Worm (Caenorhabditis elegans) whole organism, L4 larva: ENCODE results near the gene let-767.
A peak's percentile ranks its signal among the peaks of the same experiment; 100 is the strongest.

Experiments used
- F26F4.8 ChIP-seq: fragments of 200-800 bp; sonication (Bioruptor generic); conservative IDR thresholded peaks from 2 replicates; pipeline ENCODE4 v1.3.6; 2022; ENCODE audit warnings: missing genetic modification characterization, missing compliant biosample characterization
- T20F7.1 ChIP-seq: fragments of 200-800 bp; sonication (Bioruptor generic); optimal IDR thresholded peaks from 2 replicates; lab custom pipeline; 2018; ENCODE audit warnings: mild to moderate bottlenecking, missing genetic modification characterization, missing compliant biosample characterization
- Y105C5A.15 ChIP-seq: fragments of 200-800 bp; sonication (Bioruptor generic); IDR thresholded peaks from 2 replicates; pipeline ENCODE4 v1.3.6; 2022; ENCODE audit warnings: missing genetic modification characterization, missing compliant biosample characterization
- aly-2 ChIP-seq: sonication (generic microtip); optimal IDR thresholded peaks from 2 replicates; lab custom pipeline; 2018; ENCODE audit warnings: missing biosample characterization, missing genetic modification characterization
- ama-1 ChIP-seq: fragments of 150-350 bp; optimal IDR thresholded peaks from 2 replicates; lab custom pipeline; 2014; ENCODE audit warnings: inconsistent platforms, mixed read lengths
- ceh-20 ChIP-seq: fragments of 200-800 bp; sonication (Bioruptor generic); IDR thresholded peaks from 2 replicates; pipeline ENCODE4 v1.3.6; 2022; ENCODE audit warnings: missing genetic modification reagents, missing genetic modification characterization, missing compliant biosample characterization
- ceh-82 ChIP-seq: sonication (generic microtip); optimal IDR thresholded peaks from 2 replicates; lab custom pipeline; 2017; ENCODE audit warnings: missing biosample characterization, missing genetic modification characterization
- cey-2 ChIP-seq: sonication (generic microtip); optimal IDR thresholded peaks from 3 replicates; lab custom pipeline; 2017; ENCODE audit warnings: missing genetic modification characterization, mild to moderate bottlenecking, missing compliant biosample characterization, antibody characterized with exemption, borderline replicate concordance; ENCODE audit not compliant: insufficient read depth
- ctbp-1 ChIP-seq: fragments of 200-800 bp; sonication (Bioruptor generic); IDR thresholded peaks from 2 replicates; pipeline ENCODE4 v1.3.6; 2022; ENCODE audit warnings: missing genetic modification reagents, missing genetic modification characterization, missing compliant biosample characterization
- daf-16 ChIP-seq, 3 experiments: sonication (generic microtip); optimal IDR thresholded peaks; 2 replicates each; lab custom pipeline; 2016 to 2017; ENCODE audit warnings: missing genetic modification characterization in 3 of 3, missing genetic modification reagents in 3 of 3, mild to moderate bottlenecking in 2 of 3, missing compliant biosample characterization in 2 of 3, missing biosample characterization in 1 of 3, moderate library complexity in 1 of 3
- dmd-9 ChIP-seq: fragments of 200-800 bp; sonication (Bioruptor generic); IDR thresholded peaks from 2 replicates; pipeline ENCODE4 v1.3.6; 2022; ENCODE audit warnings: missing genetic modification reagents, missing genetic modification characterization, missing compliant biosample characterization
- duxl-1 ChIP-seq: sonication (generic microtip); optimal IDR thresholded peaks from 2 replicates; lab custom pipeline; 2016; ENCODE audit warnings: mild to moderate bottlenecking, missing genetic modification characterization, moderate library complexity, missing compliant biosample characterization; ENCODE audit not compliant: poor library complexity
- dve-1 ChIP-seq: sonication (generic microtip); optimal IDR thresholded peaks from 2 replicates; lab custom pipeline; 2017; ENCODE audit warnings: antibody characterized with exemption, mild to moderate bottlenecking, missing genetic modification characterization, missing compliant biosample characterization; ENCODE audit not compliant: insufficient read depth
- egl-43 ChIP-seq: fragments of 200-800 bp; sonication (Bioruptor generic); IDR thresholded peaks from 2 replicates; pipeline ENCODE4 v1.3.6; 2022; ENCODE audit warnings: missing genetic modification reagents, missing genetic modification characterization, missing compliant biosample characterization
- fkh-10 ChIP-seq: fragments of 150-350 bp; optimal IDR thresholded peaks from 2 replicates; lab custom pipeline; 2014; ENCODE audit warnings: missing biosample characterization, missing genetic modification reagents, missing genetic modification characterization
- hif-1 ChIP-seq, 2 experiments: sonication (generic microtip); optimal IDR thresholded peaks; 2 replicates each; lab custom pipeline; 2016 to 2017; ENCODE audit warnings: missing compliant biosample characterization in 2 of 2, missing genetic modification characterization in 2 of 2, missing genetic modification reagents in 2 of 2, missing genotype in 2 of 2, mild to moderate bottlenecking in 1 of 2
- hlh-11 ChIP-seq: fragments of 200-800 bp; sonication (Bioruptor generic); optimal IDR thresholded peaks from 2 replicates; lab custom pipeline; 2018; ENCODE audit warnings: mild to moderate bottlenecking, missing genetic modification characterization, missing compliant biosample characterization
- hlh-30 ChIP-seq: sonication (generic microtip); optimal IDR thresholded peaks from 2 replicates; lab custom pipeline; 2017; ENCODE audit warnings: antibody characterized with exemption, mild to moderate bottlenecking, missing genetic modification characterization, missing compliant biosample characterization; ENCODE audit not compliant: insufficient read depth
- hmg-1.1 ChIP-seq: fragments of 200-800 bp; sonication (Bioruptor generic); IDR thresholded peaks from 2 replicates; pipeline ENCODE4 v1.3.6; 2022; ENCODE audit warnings: missing genetic modification reagents, missing genetic modification characterization, missing compliant biosample characterization
- lin-29 ChIP-seq: fragments of 200-800 bp; sonication (Bioruptor generic); IDR thresholded peaks from 2 replicates; pipeline ENCODE4 v1.3.6; 2022; ENCODE audit warnings: missing genetic modification reagents, missing genetic modification characterization, missing compliant biosample characterization
- mdt-29 ChIP-seq: fragments of 200-800 bp; sonication (Bioruptor generic); IDR thresholded peaks from 2 replicates; pipeline ENCODE4 v1.3.6; 2022; ENCODE audit warnings: missing genetic modification reagents, missing genetic modification characterization, missing compliant biosample characterization
- mep-1 ChIP-seq: fragments of 150-350 bp; sonication (generic microtip); optimal IDR thresholded peaks from 3 replicates; lab custom pipeline; 2014; ENCODE audit warnings: missing biosample characterization, missing genetic modification characterization
- mes-2 ChIP-seq: sonication (generic microtip); optimal IDR thresholded peaks from 2 replicates; lab custom pipeline; 2016; ENCODE audit warnings: missing genotype, mild to moderate bottlenecking, missing genetic modification characterization, missing compliant biosample characterization; ENCODE audit not compliant: poor library complexity, severe bottlenecking
- mxl-3 ChIP-seq: fragments of 200-800 bp; sonication (Bioruptor generic); optimal IDR thresholded peaks from 2 replicates; lab custom pipeline; 2018; ENCODE audit warnings: mild to moderate bottlenecking, missing genetic modification characterization, missing compliant biosample characterization
- nhr-10 ChIP-seq: fragments of 150-350 bp; optimal IDR thresholded peaks from 2 replicates; lab custom pipeline; 2014; ENCODE audit warnings: missing biosample characterization, missing genetic modification characterization
- nhr-102 ChIP-seq: sonication (generic microtip); optimal IDR thresholded peaks from 2 replicates; lab custom pipeline; 2016; ENCODE audit warnings: mild to moderate bottlenecking, missing genetic modification characterization, moderate library complexity, missing compliant biosample characterization
- nhr-237 ChIP-seq: sonication (generic microtip); optimal IDR thresholded peaks from 2 replicates; lab custom pipeline; 2017; ENCODE audit warnings: missing biosample characterization, missing genetic modification characterization
- nhr-25 ChIP-seq: sonication (generic microtip); optimal IDR thresholded peaks from 2 replicates; lab custom pipeline; 2017; ENCODE audit warnings: missing genetic modification characterization, mild to moderate bottlenecking, missing compliant biosample characterization, antibody characterized with exemption, moderate library complexity, borderline replicate concordance; ENCODE audit not compliant: insufficient read depth
- nhr-28 ChIP-seq: fragments of 150-350 bp; optimal IDR thresholded peaks from 2 replicates; lab custom pipeline; 2014; ENCODE audit warnings: missing biosample characterization, missing genetic modification characterization
- nhr-42 ChIP-seq: fragments of 200-800 bp; sonication (Bioruptor generic); IDR thresholded peaks from 2 replicates; pipeline ENCODE4 v1.3.6; 2022; ENCODE audit warnings: missing genetic modification characterization, missing compliant biosample characterization
- nhr-48 ChIP-seq: sonication (generic microtip); optimal IDR thresholded peaks from 2 replicates; lab custom pipeline; 2016; ENCODE audit warnings: mild to moderate bottlenecking, missing genetic modification characterization, missing compliant biosample characterization
- nhr-77 ChIP-seq: fragments of 150-350 bp; optimal IDR thresholded peaks from 2 replicates; lab custom pipeline; 2014; ENCODE audit warnings: missing biosample characterization, missing genetic modification characterization
- pha-4 ChIP-seq, 2 experiments: fragments of 150-350 bp in 1 of 2; fragments of 200-800 bp in 1 of 2; sonication (Bioruptor generic) in 1 of 2; IDR thresholded peaks in 1 of 2; optimal IDR thresholded peaks in 1 of 2; 2 replicates each; pipeline versions ENCODE4 v1.3.6 to Lab custom; 2014 to 2022; ENCODE audit warnings: missing genetic modification characterization in 2 of 2, missing genetic modification reagents in 2 of 2, missing biosample characterization in 1 of 2, missing compliant biosample characterization in 1 of 2
- php-3 ChIP-seq: fragments of 200-800 bp; sonication (Bioruptor generic); IDR thresholded peaks from 2 replicates; pipeline ENCODE4 v1.3.6; 2022; ENCODE audit warnings: missing genetic modification reagents, missing genetic modification characterization, missing compliant biosample characterization
- pqm-1 ChIP-seq: sonication (generic microtip); optimal IDR thresholded peaks from 2 replicates; lab custom pipeline; 2017; ENCODE audit warnings: missing biosample characterization, missing genetic modification characterization
- rbr-2 ChIP-seq: sonication (generic microtip); optimal IDR thresholded peaks from 2 replicates; lab custom pipeline; 2016; ENCODE audit warnings: missing genotype, missing genetic modification characterization, missing compliant biosample characterization
- set-16 ChIP-seq: fragments of 200-800 bp; sonication (Bioruptor generic); IDR thresholded peaks from 2 replicates; pipeline ENCODE4 v1.3.6; 2022; ENCODE audit warnings: missing genetic modification reagents, missing genetic modification characterization, missing compliant biosample characterization
- spr-3 ChIP-seq: fragments of 200-800 bp; sonication (Bioruptor generic); optimal IDR thresholded peaks from 2 replicates; lab custom pipeline; 2018; ENCODE audit warnings: mild to moderate bottlenecking, missing genetic modification characterization, missing compliant biosample characterization
- tag-97 ChIP-seq: fragments of 200-800 bp; sonication (Bioruptor generic); IDR thresholded peaks from 2 replicates; pipeline ENCODE4 v1.3.6; 2022; ENCODE audit warnings: missing genetic modification characterization, missing compliant biosample characterization
- unc-62 ChIP-seq, 3 experiments: fragments of 150-350 bp in 1 of 3; sonication (generic microtip); optimal IDR thresholded peaks in 2 of 3; peaks in 1 of 3; 1 replicate in 1 of 3; 2 replicates in 2 of 3; lab custom pipeline; 2014 to 2017; ENCODE audit warnings: missing biosample characterization in 3 of 3, missing genetic modification characterization in 3 of 3, missing genetic modification reagents in 3 of 3, missing genotype in 1 of 3
- vab-7 ChIP-seq: fragments of 200-800 bp; sonication (Bioruptor generic); IDR thresholded peaks from 2 replicates; pipeline ENCODE4 v1.3.6; 2022; ENCODE audit warnings: missing genetic modification reagents, missing genetic modification characterization, missing compliant biosample characterization
- zfp-3 ChIP-seq: fragments of 200-800 bp; sonication (Bioruptor generic); conservative IDR thresholded peaks from 2 replicates; pipeline ENCODE4 v1.3.6; 2022; ENCODE audit warnings: missing genetic modification reagents, missing genetic modification characterization, missing compliant biosample characterization
- zip-2 ChIP-seq: fragments of 150-350 bp; optimal IDR thresholded peaks from 2 replicates; lab custom pipeline; 2014; ENCODE audit warnings: missing biosample characterization, missing genetic modification characterization
- ztf-7 ChIP-seq: fragments of 150-350 bp; optimal IDR thresholded peaks from 2 replicates; lab custom pipeline; 2014; ENCODE audit warnings: missing biosample characterization, missing genetic modification characterization

The let-767 gene

DNA sequence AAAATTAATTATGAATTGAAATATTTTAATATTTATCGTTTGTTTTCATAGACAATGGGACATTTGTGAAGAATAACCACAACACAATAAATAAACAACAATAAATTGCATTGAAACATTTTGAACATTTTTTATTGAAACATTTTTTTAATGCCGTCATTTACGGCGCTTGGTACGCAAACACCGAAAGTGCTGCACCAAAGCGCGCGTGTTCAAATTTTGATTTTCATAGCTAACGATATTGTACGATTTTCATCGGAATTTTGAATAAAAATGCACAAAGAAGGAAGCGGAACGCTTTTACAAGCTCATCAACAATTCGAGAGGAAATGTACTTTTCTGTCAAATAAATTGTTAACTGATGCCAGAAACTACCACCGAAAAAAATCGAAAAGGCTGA lies 36.0 kb downstream of the let-767 start:
- TF ChIP-seq mdt-29 (no peak), tag-97 (GFP tag; lab: Robert Waterston, UW) (no peak), vab-7 (GFP tag; lab: Robert Waterston, UW) (no peak), hlh-30 (tag; lab: Kevin White, UChicago) (no peak), hif-1 (tag; optimal IDR thresholded peaks at IDR 0.05; lab: Kevin White, UChicago) (no peak)

DNA sequence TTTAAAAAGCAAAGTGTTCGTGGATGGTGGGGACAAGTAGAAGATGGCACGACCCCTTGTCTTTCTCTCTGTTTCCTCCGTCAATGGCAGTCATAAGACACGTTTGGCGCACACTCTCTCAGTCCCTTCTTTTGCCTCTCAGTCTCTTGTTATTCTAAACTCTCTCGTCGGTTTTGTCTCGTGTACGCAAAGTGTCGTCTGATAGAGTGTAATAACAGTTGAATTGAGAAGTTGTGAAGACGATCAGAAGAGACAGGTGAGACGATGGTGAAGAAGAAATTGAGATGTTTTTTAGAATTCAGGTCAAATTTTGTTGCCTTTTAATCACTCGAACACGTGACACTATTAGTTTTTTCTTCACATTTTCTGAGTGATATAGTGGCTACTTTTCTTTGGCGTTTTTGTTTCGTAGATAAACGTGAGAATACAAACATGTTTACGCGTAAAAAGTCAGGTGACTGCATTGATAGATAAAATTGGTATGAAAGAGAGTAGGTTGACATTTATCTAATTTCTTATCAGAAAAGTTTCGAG lies 36.6 kb downstream of the let-767 start, which contains the start of gene F47D12.9:
Gene F47D12.9 (minus strand): TSS at position 267 of the 534 bp plus-strand sequence.
- TF ChIP-seq hif-1 (tag; optimal IDR thresholded peaks at IDR 0.05; lab: Kevin White, UChicago): peak in 1 of 2 experiments; percentile 74
- TF ChIP-seq Y105C5A.15 (GFP tag; lab: Robert Waterston, UW): 0 out of 2 replicates have a peak, but pooled peaks have one; percentile 7
- no peak for TF ChIP-seq nhr-42 (GFP tag; lab: Robert Waterston, UW)
- TF ChIP-seq mep-1: peak; percentile 81
- TF ChIP-seq zfp-3: 0 out of 2 replicates have a peak, but pooled peaks have one; percentile 5
- peak; percentile 84 for TF ChIP-seq nhr-28 (tag; lab: Kevin White, UChicago)
- TF ChIP-seq spr-3: no peak
- peak; percentile 55 for TF ChIP-seq nhr-102 (tag; lab: Kevin White, UChicago)
- TF ChIP-seq cey-2 (tag; lab: Kevin White, UChicago): peak; percentile 11
- TF ChIP-seq nhr-25 (tag; lab: Kevin White, UChicago): peak; percentile 46
- TF ChIP-seq hlh-30 (tag; lab: Kevin White, UChicago): peak; percentile 98
- peak; percentile 82 for TF ChIP-seq php-3 (GFP tag; lab: Robert Waterston, UW)
- peak; percentile 33 for TF ChIP-seq T20F7.1 (GFP tag; lab: Kevin White, UChicago)
- TF ChIP-seq ctbp-1 (GFP tag; lab: Robert Waterston, UW): no peak
- TF ChIP-seq zip-2 (tag; lab: Kevin White, UChicago): peak; percentile 12
- no peak for TF ChIP-seq fkh-10 (GFP tag; lab: Kevin White, UChicago)
- TF ChIP-seq nhr-237: no peak
- TF ChIP-seq mdt-29: no peak
- TF ChIP-seq nhr-10: no peak
- peak; percentile 80 for TF ChIP-seq hmg-1.1 (GFP tag; lab: Robert Waterston, UW)
- TF ChIP-seq ceh-20: peak; percentile 72
- peak; percentile 45 for TF ChIP-seq pqm-1
- no peak for TF ChIP-seq aly-2 (tag; lab: Kevin White, UChicago)
- peak; percentile 56 for TF ChIP-seq rbr-2 (tag; lab: Kevin White, UChicago)
- peak; percentile 73 to 93 for TF ChIP-seq daf-16 (GFP tag; optimal IDR thresholded peaks at IDR 0.05; lab: Kevin White, UChicago)
- peak; percentile 92 for TF ChIP-seq daf-16 (tag; optimal IDR thresholded peaks at IDR 0.05; lab: Kevin White, UChicago)
- TF ChIP-seq dmd-9: 0 out of 2 replicates have a peak, but pooled peaks have one; percentile 19
- TF ChIP-seq nhr-77 (tag; lab: Kevin White, UChicago): peak; percentile 28
- TF ChIP-seq nhr-48 (tag; lab: Kevin White, UChicago): peak; percentile 71
- peak; percentile 18; the same call in 1 of the 2 replicates for TF ChIP-seq set-16 (GFP tag; lab: Robert Waterston, UW)
- TF ChIP-seq mxl-3 (GFP tag; lab: Kevin White, UChicago): peak; percentile 88
- TF ChIP-seq dve-1: peak; percentile 83
- peak in 1 of 2 experiments; percentile 80 for TF ChIP-seq unc-62 (GFP tag; optimal IDR thresholded peaks at IDR 0.05 in 1 of 2; lab: Kevin White, UChicago)
- TF ChIP-seq unc-62 (tag; optimal IDR thresholded peaks at IDR 0.05; lab: Kevin White, UChicago): no peak
- TF ChIP-seq lin-29 (GFP tag; lab: Robert Waterston, UW): no peak
- TF ChIP-seq ztf-7: peak; percentile 4
- TF ChIP-seq mes-2 (tag; lab: Kevin White, UChicago): peak; percentile 71
- TF ChIP-seq egl-43: peak; percentile 56; the same call in 1 of the 2 replicates
- TF ChIP-seq pha-4 (GFP tag; IDR thresholded peaks at IDR 0.05; lab: Robert Waterston, UW): no peak
- TF ChIP-seq pha-4 (tag; optimal IDR thresholded peaks at IDR 0.05; lab: Kevin White, UChicago): peak; percentile 76
- TF ChIP-seq ama-1: peak; percentile 51
- TF ChIP-seq duxl-1 (tag; lab: Kevin White, UChicago): no peak
- no peak for TF ChIP-seq ceh-82 (tag; lab: Kevin White, UChicago)
- TF ChIP-seq F26F4.8 (GFP tag; lab: Robert Waterston, UW): no peak
- peak; percentile 90 for TF ChIP-seq hlh-11 (tag; lab: Kevin White, UChicago)
